Worm (Caenorhabditis elegans) whole organism, L2 larva: ENCODE results near the gene rsp-6.

ENCODE experiments used
- C34F6.9 ChIP-seq: fragments of 150-350 bp; optimal IDR thresholded peaks from 2 replicates; lab custom pipeline; 2014; ENCODE audit warnings: missing biosample characterization, missing genetic modification characterization
- F13H6.1 ChIP-seq: sonication (generic microtip); optimal IDR thresholded peaks from 2 replicates; lab custom pipeline; 2016; ENCODE audit warnings: missing genetic modification characterization, missing compliant biosample characterization
- Y55F3AM.14 ChIP-seq: fragments of 200-800 bp; sonication (Bioruptor generic); optimal IDR thresholded peaks from 2 replicates; lab custom pipeline; 2018; ENCODE audit warnings: mild to moderate bottlenecking, missing genetic modification characterization, missing compliant biosample characterization
- ZK546.5 ChIP-seq: sonication (generic microtip); optimal IDR thresholded peaks from 2 replicates; lab custom pipeline; 2017; ENCODE audit warnings: missing biosample characterization, missing genetic modification characterization
- alr-1 ChIP-seq: fragments of 150-350 bp; optimal IDR thresholded peaks from 2 replicates; lab custom pipeline; 2014; ENCODE audit warnings: missing biosample characterization, missing genetic modification characterization
- aly-2 ChIP-seq: fragments of 150-350 bp; optimal IDR thresholded peaks from 2 replicates; lab custom pipeline; 2014; ENCODE audit warnings: missing biosample characterization, missing genetic modification characterization
- ama-1 ChIP-seq: fragments of 150-350 bp; optimal IDR thresholded peaks from 2 replicates; lab custom pipeline; 2018; ENCODE audit warnings: inconsistent platforms
- blmp-1 ChIP-seq: sonication (generic microtip); optimal IDR thresholded peaks from 2 replicates; lab custom pipeline; 2017; ENCODE audit warnings: missing genetic modification characterization, mild to moderate bottlenecking, missing compliant biosample characterization, antibody characterized with exemption, moderate library complexity; ENCODE audit not compliant: insufficient read depth
- ceh-16 ChIP-seq: fragments of 150-350 bp; optimal IDR thresholded peaks from 2 replicates; lab custom pipeline; 2014; ENCODE audit warnings: missing biosample characterization, missing genetic modification characterization
- ceh-82 ChIP-seq: fragments of 150-350 bp; optimal IDR thresholded peaks from 2 replicates; lab custom pipeline; 2014; ENCODE audit warnings: missing biosample characterization, missing genetic modification characterization
- dmd-4 ChIP-seq: sonication (generic microtip); optimal IDR thresholded peaks from 2 replicates; lab custom pipeline; 2017; ENCODE audit warnings: missing biosample characterization, missing genetic modification characterization
- fos-1 ChIP-seq: fragments of 150-350 bp; optimal IDR thresholded peaks from 2 replicates; lab custom pipeline; 2014; ENCODE audit warnings: missing biosample characterization, missing genetic modification characterization
- gmeb-1 ChIP-seq: fragments of 150-350 bp; optimal IDR thresholded peaks from 2 replicates; lab custom pipeline; 2014; ENCODE audit warnings: missing biosample characterization, missing genetic modification characterization
- lin-11 ChIP-seq: fragments of 150-350 bp; sonication (generic microtip); optimal IDR thresholded peaks from 2 replicates; lab custom pipeline; 2014; ENCODE audit warnings: missing biosample characterization, missing genetic modification characterization, inconsistent platforms, mixed read lengths
- lin-13 ChIP-seq: fragments of 150-350 bp; optimal IDR thresholded peaks from 2 replicates; lab custom pipeline; 2014; ENCODE audit warnings: missing biosample characterization, missing genetic modification reagents, missing genetic modification characterization
- lin-39 ChIP-seq: fragments of 150-350 bp; optimal IDR thresholded peaks from 2 replicates; lab custom pipeline; 2014; ENCODE audit warnings: missing biosample characterization, missing genetic modification reagents, missing genetic modification characterization
- lsy-2 ChIP-seq, 2 experiments: fragments of 150-350 bp in 1 of 2; sonication (generic microtip) in 1 of 2; optimal IDR thresholded peaks; 2 replicates each; lab custom pipeline; 2014 to 2017; ENCODE audit warnings: missing biosample characterization in 2 of 2, missing genetic modification characterization in 2 of 2
- mbf-1 ChIP-seq: sonication (generic microtip); optimal IDR thresholded peaks from 2 replicates; lab custom pipeline; 2017; ENCODE audit warnings: missing biosample characterization, missing genetic modification characterization
- mdl-1 ChIP-seq, 2 experiments: fragments of 150-350 bp in 1 of 2; sonication (generic microtip) in 1 of 2; optimal IDR thresholded peaks; 2 replicates each; lab custom pipeline; 2017; ENCODE audit warnings: missing biosample characterization in 2 of 2, missing genetic modification characterization in 2 of 2
- nhr-11 ChIP-seq: fragments of 150-350 bp; optimal IDR thresholded peaks from 2 replicates; lab custom pipeline; 2014; ENCODE audit warnings: missing biosample characterization, missing genetic modification characterization
- nhr-12 ChIP-seq: fragments of 150-350 bp; optimal IDR thresholded peaks from 2 replicates; lab custom pipeline; 2014; ENCODE audit warnings: missing biosample characterization, missing genetic modification characterization
- nhr-129 ChIP-seq: fragments of 150-350 bp; optimal IDR thresholded peaks from 2 replicates; lab custom pipeline; 2014; ENCODE audit warnings: missing biosample characterization, missing genetic modification characterization
- nhr-21 ChIP-seq: fragments of 150-350 bp; optimal IDR thresholded peaks from 2 replicates; lab custom pipeline; 2014; ENCODE audit warnings: missing biosample characterization, missing genetic modification characterization
- nhr-23 ChIP-seq: fragments of 150-350 bp; optimal IDR thresholded peaks from 2 replicates; lab custom pipeline; 2014; ENCODE audit warnings: missing biosample characterization, missing genetic modification reagents, missing genetic modification characterization
- nhr-25 ChIP-seq: fragments of 150-350 bp; sonication (generic microtip); optimal IDR thresholded peaks from 3 replicates; lab custom pipeline; 2014; ENCODE audit warnings: missing biosample characterization, missing genetic modification characterization
- nhr-6 ChIP-seq: fragments of 150-350 bp; optimal IDR thresholded peaks from 2 replicates; lab custom pipeline; 2014; ENCODE audit warnings: missing biosample characterization, missing genetic modification characterization
- nhr-77 ChIP-seq: fragments of 150-350 bp; optimal IDR thresholded peaks from 2 replicates; lab custom pipeline; 2014; ENCODE audit warnings: missing biosample characterization, missing genetic modification characterization
- peb-1 ChIP-seq: fragments of 150-350 bp; optimal IDR thresholded peaks from 2 replicates; lab custom pipeline; 2014; ENCODE audit warnings: missing biosample characterization, missing genetic modification characterization
- sem-4 ChIP-seq: fragments of 150-350 bp; optimal IDR thresholded peaks from 2 replicates; lab custom pipeline; 2014; ENCODE audit warnings: missing biosample characterization, missing genetic modification reagents, missing genetic modification characterization
- skn-1 ChIP-seq: sonication (generic microtip); optimal IDR thresholded peaks from 2 replicates; lab custom pipeline; 2017; ENCODE audit warnings: missing biosample characterization, missing genetic modification characterization
- sma-3 ChIP-seq: sonication (generic microtip); optimal IDR thresholded peaks from 2 replicates; lab custom pipeline; 2016; ENCODE audit warnings: missing genetic modification reagents, missing genetic modification characterization, missing compliant biosample characterization
- sma-9 ChIP-seq, 2 experiments: fragments of 150-350 bp in 1 of 2; sonication (generic microtip) in 1 of 2; optimal IDR thresholded peaks; 2 replicates each; lab custom pipeline; 2014 to 2016; ENCODE audit warnings: missing genetic modification characterization in 2 of 2, mild to moderate bottlenecking in 1 of 2, missing biosample characterization in 1 of 2, missing compliant biosample characterization in 1 of 2, missing genetic modification reagents in 1 of 2, moderate library complexity in 1 of 2
- snpc-4 ChIP-seq: fragments of 150-350 bp; optimal IDR thresholded peaks from 2 replicates; lab custom pipeline; 2014; ENCODE audit warnings: missing biosample characterization, missing genetic modification characterization
- unc-39 ChIP-seq: fragments of 150-350 bp; optimal IDR thresholded peaks from 2 replicates; lab custom pipeline; 2014; ENCODE audit warnings: missing biosample characterization, missing genetic modification characterization
- unc-62 ChIP-seq: fragments of 150-350 bp; optimal IDR thresholded peaks from 2 replicates; lab custom pipeline; 2014; ENCODE audit warnings: missing biosample characterization, missing genetic modification reagents, missing genetic modification characterization
- zag-1 ChIP-seq: fragments of 150-350 bp; optimal IDR thresholded peaks from 2 replicates; lab custom pipeline; 2014; ENCODE audit warnings: missing biosample characterization, missing genetic modification characterization
- ztf-1 ChIP-seq: fragments of 200-800 bp; sonication (Bioruptor generic); conservative IDR thresholded peaks from 2 replicates; pipeline ENCODE4 v1.3.6; 2022; ENCODE audit warnings: missing genetic modification characterization, missing compliant biosample characterization
- ztf-11 ChIP-seq: sonication (generic microtip); optimal IDR thresholded peaks from 2 replicates; lab custom pipeline; 2017; ENCODE audit warnings: missing biosample characterization, missing genetic modification characterization
- ztf-4 ChIP-seq: fragments of 150-350 bp; optimal IDR thresholded peaks from 2 replicates; lab custom pipeline; 2014; ENCODE audit warnings: missing biosample characterization, missing genetic modification characterization

Gene rsp-6

DNA sequence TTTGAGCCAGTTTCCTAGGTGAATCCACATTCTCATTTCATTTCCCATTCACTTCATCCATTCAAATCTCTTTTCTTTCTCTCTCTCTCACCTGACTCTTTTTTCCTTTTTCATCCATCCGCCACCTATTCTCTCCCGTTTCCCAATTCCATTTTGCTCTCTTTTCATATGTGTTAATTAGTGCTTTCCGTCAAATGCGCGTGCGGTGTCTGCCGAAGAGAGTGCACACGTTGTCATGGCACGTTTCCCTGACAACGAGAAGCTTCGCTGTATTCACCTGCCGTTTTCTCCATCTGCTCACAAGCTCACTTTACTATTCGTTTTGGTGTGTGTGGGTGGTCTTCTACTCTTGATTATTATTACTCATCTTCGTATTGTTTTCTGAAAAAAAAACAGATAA lies 48.9 kb upstream of the rsp-6 start:
- peak; percentile 57 for TF ChIP-seq lin-11 (tag; lab: Kevin White, UChicago)
- TF ChIP-seq sem-4 (tag; lab: Kevin White, UChicago) = no peak

DNA sequence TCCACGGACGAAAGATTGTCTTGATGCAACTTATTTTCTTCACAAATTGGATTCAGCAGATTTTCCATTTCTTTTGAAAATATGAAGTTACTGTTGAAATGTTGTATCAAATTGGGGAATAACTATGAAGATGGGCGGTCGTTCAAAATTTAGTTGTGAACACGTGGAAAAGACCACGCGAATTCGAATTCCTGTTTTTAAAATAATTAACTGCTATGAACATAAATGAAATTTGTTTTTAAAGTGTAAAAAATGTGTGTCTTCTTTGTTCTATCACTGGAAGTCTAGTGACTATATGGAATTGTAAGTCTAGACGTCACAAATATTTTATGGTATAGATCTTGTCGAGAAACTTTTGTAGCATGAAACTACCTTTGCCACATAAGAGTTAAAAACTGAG lies 47.4 kb upstream of the rsp-6 start, which contains the start of gene C06A6.7:
TSS of gene C06A6.7 (minus strand) at position 101 of the 400 bp plus-strand sequence.
- TF ChIP-seq sem-4 (tag; lab: Kevin White, UChicago) = no peak
- TF ChIP-seq ceh-82 (tag; lab: Kevin White, UChicago) = no peak
- TF ChIP-seq unc-62 (GFP tag; lab: Kevin White, UChicago) = no peak

- TF ChIP-seq blmp-1 (tag; lab: Kevin White, UChicago) (peak; percentile 72), alr-1 (no peak), sem-4 (tag; lab: Kevin White, UChicago) (no peak), nhr-25 (peak; percentile 28), ztf-4 (tag; lab: Kevin White, UChicago) (no peak), peb-1 (tag; lab: Kevin White, UChicago) (no peak)
Measured at ce11 chrIV:7836491-7836890, 45.5 kb upstream of the rsp-6 start.

DNA sequence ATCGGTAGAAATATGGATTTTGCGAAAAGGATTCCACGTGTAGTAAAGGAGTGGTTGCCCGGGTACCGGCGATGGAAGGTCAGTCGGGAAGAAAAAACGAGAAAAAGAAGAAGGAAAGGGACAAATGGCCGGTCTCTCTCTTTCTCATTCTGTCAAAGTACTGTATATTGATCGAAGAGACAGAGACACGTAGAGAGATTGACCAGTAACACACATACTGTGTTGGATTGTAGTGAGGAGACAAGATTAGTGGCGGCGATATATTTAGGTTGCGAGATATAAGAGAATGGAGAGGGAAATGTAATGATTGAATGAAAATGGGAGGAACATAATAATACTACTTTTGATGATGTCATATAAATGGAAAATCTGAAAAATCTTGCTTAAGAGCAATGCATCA lies 45.0 kb upstream of the rsp-6 start:
- TF ChIP-seq sma-3 (GFP tag; lab: Kevin White, UChicago) = peak; percentile 19
- peak; percentile 4 for TF ChIP-seq nhr-21 (tag; lab: Kevin White, UChicago)
- peak; percentile 44 for TF ChIP-seq nhr-25
- no peak for TF ChIP-seq unc-62 (GFP tag; lab: Kevin White, UChicago)
- no peak for TF ChIP-seq unc-39 (tag; lab: Kevin White, UChicago)
- TF ChIP-seq lin-11 (tag; lab: Kevin White, UChicago) = no peak
- TF ChIP-seq lin-39 (tag; lab: Kevin White, UChicago) = no peak
- TF ChIP-seq fos-1 (tag; lab: Kevin White, UChicago) = peak; percentile 6
- TF ChIP-seq nhr-11 (tag; lab: Kevin White, UChicago) = no peak
- peak in 1 of 2 experiments; percentile 38 for TF ChIP-seq lsy-2 (tag; optimal IDR thresholded peaks at IDR 0.05; lab: Kevin White, UChicago)
- TF ChIP-seq ztf-1 (GFP tag; lab: Robert Waterston, UW) = no peak
- TF ChIP-seq ztf-4 (tag; lab: Kevin White, UChicago) = no peak
- peak; percentile 8 for TF ChIP-seq C34F6.9
- TF ChIP-seq nhr-12 (tag; lab: Kevin White, UChicago) = no peak
- peak; percentile 29 for TF ChIP-seq nhr-129 (tag; lab: Kevin White, UChicago)
- no peak for TF ChIP-seq snpc-4 (tag; lab: Kevin White, UChicago)
- peak; percentile 39 for TF ChIP-seq blmp-1 (tag; lab: Kevin White, UChicago)
- no peak for TF ChIP-seq ztf-11
- TF ChIP-seq alr-1 = no peak
- no peak for TF ChIP-seq ama-1 (lab: Kevin White, UChicago)

ce11 chrIV:7834625-7835228 lies 43.7 kb upstream of the rsp-6 start, which contains the start of gene erp-44.2:
Gene erp-44.2, minus strand, starts transcription at chrIV:7834675.
- TF ChIP-seq lin-13 (GFP tag; lab: Kevin White, UChicago) (no peak), mdl-1 (tag; optimal IDR thresholded peaks at IDR 0.05; lab: Kevin White, UChicago) (no peak), nhr-23 (tag; lab: Kevin White, UChicago) (no peak), unc-62 (GFP tag; lab: Kevin White, UChicago) (no peak), ama-1 (lab: Kevin White, UChicago) (no peak), peb-1 (tag; lab: Kevin White, UChicago) (no peak)

ce11 chrIV:7830151-7830550 lies 39.1 kb upstream of the rsp-6 start, which contains the start of gene mvb-12:
Gene mvb-12, plus strand, starts transcription at chrIV:7830525.
- TF ChIP-seq nhr-11 (tag; lab: Kevin White, UChicago) (no peak), lin-13 (GFP tag; lab: Kevin White, UChicago) (no peak), sma-9 (GFP tag; optimal IDR thresholded peaks at IDR 0.05; lab: Kevin White, UChicago) (no peak), sma-9 (tag; optimal IDR thresholded peaks at IDR 0.05; lab: Kevin White, UChicago) (no peak), nhr-6 (no peak), F13H6.1 (tag; lab: Kevin White, UChicago) (no peak), unc-62 (GFP tag; lab: Kevin White, UChicago) (no peak), nhr-21 (tag; lab: Kevin White, UChicago) (no peak), ztf-11 (no peak), zag-1 (tag; lab: Kevin White, UChicago) (no peak), alr-1 (no peak), sma-3 (GFP tag; lab: Kevin White, UChicago) (no peak), unc-39 (tag; lab: Kevin White, UChicago) (no peak), mdl-1 (tag; optimal IDR thresholded peaks at IDR 0.05; lab: Kevin White, UChicago) (no peak), Y55F3AM.14 (GFP tag; lab: Kevin White, UChicago) (no peak), ZK546.5 (tag; lab: Kevin White, UChicago) (no peak), mbf-1 (tag; lab: Kevin White, UChicago) (no peak), ceh-16 (tag; lab: Kevin White, UChicago) (no peak), sem-4 (tag; lab: Kevin White, UChicago) (no peak), ztf-4 (tag; lab: Kevin White, UChicago) (no peak), lin-11 (tag; lab: Kevin White, UChicago) (no peak), aly-2 (tag; lab: Kevin White, UChicago) (no peak), dmd-4 (tag; lab: Kevin White, UChicago) (no peak), snpc-4 (tag; lab: Kevin White, UChicago) (no peak), ama-1 (lab: Kevin White, UChicago) (no peak), gmeb-1 (no peak), skn-1 (tag; lab: Kevin White, UChicago) (no peak), nhr-77 (tag; lab: Kevin White, UChicago) (no peak)
